Fruit fly (Drosophila melanogaster): ENCODE data around the gene CG10472.

DNA sequence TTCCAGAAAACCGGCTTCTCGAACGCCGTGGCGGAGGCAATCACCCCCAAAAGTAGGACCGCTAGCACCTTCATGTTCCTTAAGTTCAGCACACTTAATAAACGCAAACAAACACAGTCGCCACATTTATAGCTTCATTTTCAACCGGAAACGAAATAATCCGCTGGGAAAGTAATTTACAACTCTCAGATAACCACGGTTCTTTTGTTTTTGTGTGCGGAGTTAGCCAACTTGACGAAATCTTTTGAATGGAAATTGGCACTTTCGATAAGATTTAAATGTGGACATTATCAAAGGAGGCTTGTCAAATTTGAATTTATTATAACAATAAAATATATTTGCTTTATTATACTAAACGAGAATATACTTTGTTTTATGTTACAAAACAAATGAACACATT is 8.4 kb downstream of the CG10472 start, which contains the start of gene Jon65Ai:
- TF ChIP-seq CG7045 (GFP tag; optimal IDR thresholded peaks at IDR 0.05): no peak
- TF ChIP-seq Clk (GFP tag; optimal IDR thresholded peaks at IDR 0.05): no peak
- TF ChIP-seq Hr96 (GFP tag; optimal IDR thresholded peaks at IDR 0.05): no peak
- no peak for TF ChIP-seq Crg-1 (GFP tag; optimal IDR thresholded peaks at IDR 0.05)
- no peak for TF ChIP-seq CG11617 (GFP tag; optimal IDR thresholded peaks at IDR 0.05)
- TF ChIP-seq cic (GFP tag; optimal IDR thresholded peaks at IDR 0.05): no peak
- TF ChIP-seq kay (GFP tag; ENCODE audit: borderline replicate concordance): no peak
- TF ChIP-seq CG14711 (tag; optimal IDR thresholded peaks at IDR 0.05): no peak
- no peak for TF ChIP-seq Mnt (GFP tag; optimal IDR thresholded peaks at IDR 0.05)
- no peak for TF ChIP-seq CG1620 (GFP tag; optimal IDR thresholded peaks at IDR 0.05)
